Fruit fly (Drosophila melanogaster) whole organism, embryonic: Measurements from ENCODE around the gene lin-52.

Experiments
- ATbp ChIP-seq: fragments of 200-800 bp; sonication (Bioruptor generic); optimal IDR thresholded peaks from 2 replicates; lab custom pipeline; 2017; ENCODE audit warnings: missing biosample characterization, mild to moderate bottlenecking, missing genetic modification characterization, missing genetic modification reagents
- Atf-2 ChIP-seq: fragments of 200-800 bp; sonication (Bioruptor generic); optimal IDR thresholded peaks from 2 replicates; lab custom pipeline; 2016; ENCODE audit warnings: missing biosample characterization, missing genetic modification characterization
- C15 ChIP-seq: fragments of 200-800 bp; sonication (Bioruptor generic); IDR thresholded peaks from 3 replicates; pipeline ENCODE4 v1.3.6; 2022; ENCODE audit warnings: missing biosample characterization, missing genetic modification characterization
- CG10543 ChIP-seq: fragments of 200-800 bp; sonication (Bioruptor generic); optimal IDR thresholded peaks from 3 replicates; lab custom pipeline; 2017; ENCODE audit warnings: missing biosample characterization, mild to moderate bottlenecking, missing genetic modification characterization, moderate library complexity
- CG10654 ChIP-seq: fragments of 200-800 bp; sonication (Bioruptor generic); optimal IDR thresholded peaks from 2 replicates; lab custom pipeline; 2016; ENCODE audit warnings: missing biosample characterization, missing genetic modification characterization
- CG10979 ChIP-seq: fragments of 200-800 bp; sonication (Bioruptor generic); optimal IDR thresholded peaks from 2 replicates; lab custom pipeline; 2018; ENCODE audit warnings: missing biosample characterization, mild to moderate bottlenecking, missing genetic modification characterization, moderate library complexity
- CG11398 ChIP-seq: fragments of 200-800 bp; sonication (Bioruptor generic); optimal IDR thresholded peaks from 2 replicates; lab custom pipeline; 2016; ENCODE audit warnings: missing biosample characterization, missing genetic modification characterization
- CG11696 ChIP-seq: fragments of 200-800 bp; sonication (Bioruptor generic); IDR thresholded peaks from 2 replicates; pipeline ENCODE4 v1.3.6; 2022; ENCODE audit warnings: missing biosample characterization, missing genetic modification characterization
- CG11723 ChIP-seq: fragments of 200-800 bp; sonication (Bioruptor generic); optimal IDR thresholded peaks from 2 replicates; lab custom pipeline; 2017; ENCODE audit warnings: missing biosample characterization, mild to moderate bottlenecking, missing genetic modification characterization
- CG12299 ChIP-seq: fragments of 200-800 bp; sonication (Bioruptor generic); optimal IDR thresholded peaks from 2 replicates; lab custom pipeline; 2018; ENCODE audit warnings: missing biosample characterization, mild to moderate bottlenecking, missing genetic modification characterization
- CG13775 ChIP-seq: fragments of 200-800 bp; sonication (Bioruptor generic); optimal IDR thresholded peaks from 3 replicates; lab custom pipeline; 2017; ENCODE audit warnings: missing biosample characterization, mild to moderate bottlenecking, missing genetic modification characterization
- CG15011 ChIP-seq: fragments of 200-800 bp; sonication (Bioruptor generic); optimal IDR thresholded peaks from 3 replicates; lab custom pipeline; 2018; ENCODE audit warnings: missing biosample characterization, mild to moderate bottlenecking, missing genetic modification characterization
- CG16779 ChIP-seq: fragments of 200-800 bp; sonication (Bioruptor generic); IDR thresholded peaks from 2 replicates; pipeline ENCODE4 v1.3.6; 2022; ENCODE audit warnings: missing biosample characterization, missing genetic modification characterization
- CG16815 ChIP-seq: fragments of 200-800 bp; sonication (Bioruptor generic); optimal IDR thresholded peaks from 3 replicates; lab custom pipeline; 2017; ENCODE audit warnings: missing biosample characterization, mild to moderate bottlenecking, missing genetic modification characterization
- CG17385 ChIP-seq: fragments of 200-800 bp; sonication (Bioruptor generic); optimal IDR thresholded peaks from 3 replicates; lab custom pipeline; 2018; ENCODE audit warnings: missing biosample characterization, mild to moderate bottlenecking, missing genetic modification characterization
- CG18262 ChIP-seq: fragments of 200-800 bp; optimal IDR thresholded peaks from 3 replicates; lab custom pipeline; 2019; ENCODE audit warnings: missing biosample characterization, mild to moderate bottlenecking, missing genetic modification characterization, moderate library complexity
- CG18619 ChIP-seq: fragments of 200-800 bp; sonication (Bioruptor generic); optimal IDR thresholded peaks from 3 replicates; lab custom pipeline; 2017; ENCODE audit warnings: missing biosample characterization, mild to moderate bottlenecking, missing genetic modification characterization
- CG31388 ChIP-seq: fragments of 200-800 bp; sonication (Bioruptor generic); optimal IDR thresholded peaks from 2 replicates; lab custom pipeline; 2016; ENCODE audit warnings: missing biosample characterization, missing genetic modification characterization
- CG32767 ChIP-seq: fragments of 200-800 bp; sonication (Bioruptor generic); IDR thresholded peaks from 2 replicates; pipeline ENCODE4 v1.3.6; 2022; ENCODE audit warnings: missing biosample characterization, missing genetic modification characterization
- CG3726 ChIP-seq: fragments of 200-800 bp; sonication (Bioruptor generic); IDR thresholded peaks from 3 replicates; pipeline ENCODE4, ENCODE4 v1.3.6; 2022; ENCODE audit warnings: missing biosample characterization, missing genetic modification characterization
- CG4424 ChIP-seq: fragments of 200-800 bp; sonication (Bioruptor generic); optimal IDR thresholded peaks from 3 replicates; lab custom pipeline; 2016; ENCODE audit warnings: missing biosample characterization, missing genetic modification characterization
- CG6689 ChIP-seq: fragments of 200-800 bp; sonication (Bioruptor generic); IDR thresholded peaks from 2 replicates; pipeline ENCODE4 v1.3.6; 2022; ENCODE audit warnings: missing biosample characterization, missing genetic modification characterization
- CG8944 ChIP-seq: fragments of 200-800 bp; sonication (Bioruptor generic); optimal IDR thresholded peaks from 3 replicates; lab custom pipeline; 2016; ENCODE audit warnings: missing biosample characterization, missing genetic modification characterization
- CG9817 ChIP-seq: fragments of 200-800 bp; sonication (Bioruptor generic); optimal IDR thresholded peaks from 2 replicates; lab custom pipeline; 2018; ENCODE audit warnings: missing biosample characterization, mild to moderate bottlenecking, missing genetic modification characterization, moderate library complexity
- CG9876 ChIP-seq: fragments of 200-800 bp; sonication (Bioruptor generic); optimal IDR thresholded peaks from 2 replicates; lab custom pipeline; 2016; ENCODE audit warnings: missing biosample characterization, missing genetic modification characterization
- D ChIP-seq, 2 experiments: fragments of 200-800 bp in 1 of 2; fragments of >200 bp in 1 of 2; sonication (Bioruptor generic) in 1 of 2; optimal IDR thresholded peaks; 2 replicates in 1 of 2; 3 replicates in 1 of 2; lab custom pipeline; 2017; ENCODE audit warnings: mild to moderate bottlenecking in 1 of 2, missing biosample characterization in 1 of 2, missing genetic modification characterization in 1 of 2, missing genetic modification reagents in 1 of 2
- Fer3 ChIP-seq: fragments of 200-800 bp; sonication (Bioruptor generic); optimal IDR thresholded peaks from 2 replicates; lab custom pipeline; 2018; ENCODE audit warnings: missing biosample characterization, mild to moderate bottlenecking, missing genetic modification characterization, moderate library complexity
- Hmx ChIP-seq: fragments of 200-800 bp; sonication (Bioruptor generic); optimal IDR thresholded peaks from 2 replicates; lab custom pipeline; 2016; ENCODE audit warnings: missing biosample characterization, missing genetic modification characterization
- PHDP ChIP-seq: fragments of 200-800 bp; sonication (Bioruptor generic); optimal IDR thresholded peaks from 3 replicates; lab custom pipeline; 2018; ENCODE audit warnings: missing biosample characterization, mild to moderate bottlenecking, missing genetic modification characterization, moderate library complexity
- Scr ChIP-seq: fragments of 200-800 bp; sonication (Bioruptor generic); IDR thresholded peaks from 2 replicates; pipeline ENCODE4 v1.3.6; 2022; ENCODE audit warnings: missing biosample characterization, missing genetic modification characterization; ENCODE audit not compliant: partially characterized antibody
- Sox100B ChIP-seq: fragments of 200-800 bp; sonication (Bioruptor generic); optimal IDR thresholded peaks from 3 replicates; lab custom pipeline; 2018; ENCODE audit warnings: missing biosample characterization, mild to moderate bottlenecking, missing genetic modification characterization
- Ssrp ChIP-seq: fragments of 200-800 bp; sonication (Bioruptor generic); optimal IDR thresholded peaks from 2 replicates; lab custom pipeline; 2018; ENCODE audit warnings: missing biosample characterization, mild to moderate bottlenecking, missing genetic modification characterization, moderate library complexity
- Taf1 ChIP-seq: fragments of 200-800 bp; sonication (Bioruptor generic); IDR thresholded peaks from 2 replicates; pipeline ENCODE4 v1.3.6; 2022; ENCODE audit warnings: missing biosample characterization, missing genetic modification characterization
- ac ChIP-seq: fragments of 200-800 bp; sonication (Bioruptor generic); optimal IDR thresholded peaks from 3 replicates; lab custom pipeline; 2017; ENCODE audit warnings: missing biosample characterization, mild to moderate bottlenecking, missing genetic modification characterization
- al ChIP-seq: fragments of 200-800 bp; sonication (Bioruptor generic); IDR thresholded peaks from 2 replicates; pipeline ENCODE4 v1.3.6; 2022; ENCODE audit warnings: missing biosample characterization, missing genetic modification characterization
- ash1 ChIP-seq: fragments of 200-800 bp; sonication (Bioruptor generic); optimal IDR thresholded peaks from 2 replicates; lab custom pipeline; 2018; ENCODE audit warnings: missing biosample characterization, mild to moderate bottlenecking, missing genetic modification characterization
- bigmax ChIP-seq: fragments of 200-800 bp; sonication (Bioruptor generic); optimal IDR thresholded peaks from 2 replicates; lab custom pipeline; 2018; ENCODE audit warnings: missing biosample characterization, mild to moderate bottlenecking, missing genetic modification characterization
- bowl ChIP-seq: fragments of 200-800 bp; sonication (Bioruptor generic); IDR thresholded peaks from 2 replicates; pipeline ENCODE4 v1.3.6; 2022; ENCODE audit warnings: missing biosample characterization, missing genetic modification characterization
- dmrt99B ChIP-seq: fragments of 200-800 bp; sonication (Bioruptor generic); optimal IDR thresholded peaks from 2 replicates; lab custom pipeline; 2018; ENCODE audit warnings: missing biosample characterization, mild to moderate bottlenecking, missing genetic modification characterization, moderate library complexity
- jing ChIP-seq: fragments of 200-800 bp; sonication (Bioruptor generic); optimal IDR thresholded peaks from 2 replicates; lab custom pipeline; 2018; ENCODE audit warnings: missing biosample characterization, mild to moderate bottlenecking, missing genetic modification characterization
- pb ChIP-seq: fragments of 200-800 bp; sonication (Bioruptor generic); optimal IDR thresholded peaks from 3 replicates; lab custom pipeline; 2016; ENCODE audit warnings: missing biosample characterization, missing genetic modification characterization
- peb ChIP-seq: fragments of 200-800 bp; sonication (Bioruptor generic); IDR thresholded peaks from 2 replicates; pipeline ENCODE4 v1.3.6; 2022; ENCODE audit warnings: missing biosample characterization, missing genetic modification characterization
- ro ChIP-seq: fragments of 200-800 bp; sonication (Bioruptor generic); IDR thresholded peaks from 2 replicates; pipeline ENCODE4 v1.3.6; 2022; ENCODE audit warnings: missing biosample characterization, missing genetic modification characterization
- sc ChIP-seq, 3 experiments: fragments of >200 bp in 2 of 3; fragments of 200-800 bp in 1 of 3; sonication (Bioruptor generic) in 1 of 3; optimal IDR thresholded peaks; 2 replicates in 2 of 3; 3 replicates in 1 of 3; lab custom pipeline; 2017; ENCODE audit warnings: mild to moderate bottlenecking in 1 of 3, missing biosample characterization in 1 of 3, missing genetic modification characterization in 1 of 3, missing genetic modification reagents in 1 of 3
- sd ChIP-seq: fragments of 200-800 bp; sonication (Bioruptor generic); optimal IDR thresholded peaks from 3 replicates; lab custom pipeline; 2018; ENCODE audit warnings: missing biosample characterization, mild to moderate bottlenecking, missing genetic modification characterization, moderate library complexity
- sisA ChIP-seq: fragments of 200-800 bp; sonication (Bioruptor generic); IDR thresholded peaks from 2 replicates; pipeline ENCODE4 v1.3.6; 2022; ENCODE audit warnings: missing biosample characterization, missing genetic modification characterization
- so ChIP-seq: fragments of 200-800 bp; sonication (Bioruptor generic); IDR thresholded peaks from 3 replicates; pipeline ENCODE4 v1.3.6; 2022; ENCODE audit warnings: missing biosample characterization, missing genetic modification characterization
- ttk ChIP-seq: fragments of 200-800 bp; sonication (Bioruptor generic); IDR thresholded peaks from 2 replicates; pipeline ENCODE4 v2.1.2; 2022; ENCODE audit warnings: missing biosample characterization, missing genetic modification characterization
- zfh2 ChIP-seq: fragments of 200-800 bp; sonication (Bioruptor generic); optimal IDR thresholded peaks from 2 replicates; lab custom pipeline; 2016; ENCODE audit warnings: missing biosample characterization, missing genetic modification characterization

Gene lin-52

DNA sequence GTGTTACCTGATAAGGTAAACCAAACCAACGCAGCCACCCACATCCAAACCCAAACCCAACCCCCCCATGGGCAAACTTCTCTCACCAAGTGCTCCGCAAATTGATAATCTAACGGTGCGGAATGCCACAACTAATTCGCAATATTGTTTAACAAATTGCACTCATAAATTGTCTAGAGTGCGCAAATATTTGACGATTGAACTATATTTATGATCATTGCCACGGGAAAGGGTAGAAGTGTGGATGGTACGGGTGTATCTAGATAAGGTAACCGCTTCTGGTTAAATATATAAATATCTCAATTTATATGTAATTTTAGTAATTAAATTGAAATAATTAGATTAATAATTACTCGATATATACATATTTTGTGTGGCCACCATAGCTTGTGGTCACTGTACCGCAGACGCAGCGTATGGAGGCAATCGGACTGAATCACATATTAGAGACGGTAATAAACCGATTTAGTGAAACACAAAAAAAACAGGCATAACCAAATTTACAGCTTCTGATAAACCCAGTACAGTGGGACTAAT is 36.2 kb downstream of the lin-52 start (continued):
- TF ChIP-seq Sox100B (GFP tag; lab: Kevin White, UChicago) (no peak), ttk (GFP tag; lab: Robert Waterston, UW) (peak; percentile 58; the same call in 1 of the 2 replicates), ash1 (GFP tag; lab: Kevin White, UChicago) (no peak), so (GFP tag; lab: Robert Waterston, UW) (peak; percentile 34; the same call in 1 of the 3 replicates), Scr (GFP tag; lab: Robert Waterston, UW) (no peak), CG6689 (GFP tag; lab: Robert Waterston, UW) (peak; percentile 65), CG18262 (tag; lab: Kevin White, UChicago) (peak; percentile 34), CG13775 (GFP tag; lab: Kevin White, UChicago) (peak; percentile 35), CG11696 (GFP tag; lab: Robert Waterston, UW) (0 out of 2 replicates have a peak, but pooled peaks have one; percentile 12), peb (GFP tag; lab: Robert Waterston, UW) (no peak), CG16815 (GFP tag; lab: Kevin White, UChicago) (peak; percentile 37), Taf1 (GFP tag; lab: Robert Waterston, UW) (peak; percentile 75), CG9817 (tag; lab: Kevin White, UChicago) (peak; percentile 75), ac (no peak), ATbp (GFP tag; lab: Kevin White, UChicago) (no peak), CG10654 (GFP tag; lab: Kevin White, UChicago) (no peak), sisA (peak; percentile 57), CG17385 (GFP tag; lab: Kevin White, UChicago) (peak; percentile 65), Ssrp (no peak), CG18619 (GFP tag; lab: Kevin White, UChicago) (peak; percentile 44), pb (GFP tag; lab: Kevin White, UChicago) (no peak), CG9876 (no peak), PHDP (tag; lab: Kevin White, UChicago) (peak; percentile 69), CG8944 (GFP tag; lab: Kevin White, UChicago) (no peak), CG11723 (GFP tag; lab: Kevin White, UChicago) (no peak), CG3726 (GFP tag; lab: Robert Waterston, UW) (no peak), CG16779 (GFP tag; lab: Robert Waterston, UW) (no peak), CG32767 (GFP tag; lab: Robert Waterston, UW) (0 out of 2 replicates have a peak, but pooled peaks have one; percentile 17), CG12299 (peak; percentile 8), jing (GFP tag; lab: Kevin White, UChicago) (no peak), sc (optimal IDR thresholded peaks at IDR 0.05; lab: Kevin White, UChicago) (no peak), sc (GFP tag; optimal IDR thresholded peaks at IDR 0.05; lab: Kevin White, UChicago) (no peak), sd (tag; lab: Kevin White, UChicago) (peak; percentile 86), zfh2 (GFP tag; lab: Kevin White, UChicago) (no peak), CG15011 (GFP tag; lab: Kevin White, UChicago) (peak; percentile 30), bowl (GFP tag; lab: Robert Waterston, UW) (peak; percentile 49; the same call in 1 of the 2 replicates), CG10979 (tag; lab: Kevin White, UChicago) (no peak), CG31388 (GFP tag; lab: Kevin White, UChicago) (no peak), D (optimal IDR thresholded peaks at IDR 0.05; lab: Kevin White, UChicago) (no peak), D (GFP tag; optimal IDR thresholded peaks at IDR 0.05; lab: Kevin White, UChicago) (no peak), CG4424 (GFP tag; lab: Kevin White, UChicago) (peak; percentile 17), bigmax (GFP tag; lab: Kevin White, UChicago) (no peak), CG10543 (GFP tag; lab: Kevin White, UChicago) (peak; percentile 72), dmrt99B (tag; lab: Kevin White, UChicago) (peak; percentile 56), Hmx (GFP tag; lab: Kevin White, UChicago) (no peak), C15 (GFP tag; lab: Robert Waterston, UW) (0 out of 3 replicates have a peak, but pooled peaks have one; percentile 17), Atf-2 (GFP tag; lab: Kevin White, UChicago) (no peak), Fer3 (tag; lab: Kevin White, UChicago) (peak; percentile 82), CG11398 (GFP tag; lab: Kevin White, UChicago) (no peak), al (GFP tag; lab: Robert Waterston, UW) (peak; percentile 72), ro (GFP tag; lab: Robert Waterston, UW) (no peak)
